Worm (Caenorhabditis elegans) whole organism, L4 larva: ENCODE data around the gene F55C12.6.
A peak's percentile ranks its signal among the peaks of the same experiment; 100 is the strongest.

Experiments
- F26F4.8 ChIP-seq: fragments of 200-800 bp; sonication (Bioruptor generic); conservative IDR thresholded peaks from 2 replicates; pipeline ENCODE4 v1.3.6; 2022; ENCODE audit warnings: missing genetic modification characterization, missing compliant biosample characterization
- ceh-20 ChIP-seq: fragments of 200-800 bp; sonication (Bioruptor generic); IDR thresholded peaks from 2 replicates; pipeline ENCODE4 v1.3.6; 2022; ENCODE audit warnings: missing genetic modification reagents, missing genetic modification characterization, missing compliant biosample characterization
- ces-1 ChIP-seq: fragments of 150-350 bp; sonication (generic microtip); optimal IDR thresholded peaks from 4 replicates; lab custom pipeline; 2014; ENCODE audit warnings: missing biosample characterization, missing genetic modification reagents, missing genetic modification characterization
- ctbp-1 ChIP-seq: fragments of 200-800 bp; sonication (Bioruptor generic); IDR thresholded peaks from 2 replicates; pipeline ENCODE4 v1.3.6; 2022; ENCODE audit warnings: missing genetic modification reagents, missing genetic modification characterization, missing compliant biosample characterization
- daf-12 ChIP-seq: fragments of 150-350 bp; optimal IDR thresholded peaks from 2 replicates; lab custom pipeline; 2014; ENCODE audit warnings: missing biosample characterization, missing genetic modification reagents, missing genetic modification characterization
- mep-1 ChIP-seq: fragments of 150-350 bp; sonication (generic microtip); optimal IDR thresholded peaks from 3 replicates; lab custom pipeline; 2014; ENCODE audit warnings: missing biosample characterization, missing genetic modification characterization
- nhr-237 ChIP-seq: sonication (generic microtip); optimal IDR thresholded peaks from 2 replicates; lab custom pipeline; 2017; ENCODE audit warnings: missing biosample characterization, missing genetic modification characterization
- nhr-28 ChIP-seq: fragments of 150-350 bp; optimal IDR thresholded peaks from 2 replicates; lab custom pipeline; 2014; ENCODE audit warnings: missing biosample characterization, missing genetic modification characterization
- pha-4 ChIP-seq, 2 experiments: fragments of 150-350 bp in 1 of 2; fragments of 200-800 bp in 1 of 2; sonication (Bioruptor generic) in 1 of 2; IDR thresholded peaks in 1 of 2; optimal IDR thresholded peaks in 1 of 2; 2 replicates each; pipeline versions ENCODE4 v1.3.6 to Lab custom; 2014 to 2022; ENCODE audit warnings: missing genetic modification characterization in 2 of 2, missing genetic modification reagents in 2 of 2, missing biosample characterization in 1 of 2, missing compliant biosample characterization in 1 of 2
- skn-1 ChIP-seq: fragments of 150-350 bp; optimal IDR thresholded peaks from 2 replicates; lab custom pipeline; 2014; ENCODE audit warnings: missing biosample characterization, missing genetic modification characterization
- unc-39 ChIP-seq: sonication (generic microtip); optimal IDR thresholded peaks from 2 replicates; lab custom pipeline; 2017; ENCODE audit warnings: missing biosample characterization, missing genetic modification characterization
- unc-62 ChIP-seq, 3 experiments: fragments of 150-350 bp in 1 of 3; sonication (generic microtip); optimal IDR thresholded peaks in 2 of 3; peaks in 1 of 3; 1 replicate in 1 of 3; 2 replicates in 2 of 3; lab custom pipeline; 2014 to 2017; ENCODE audit warnings: missing biosample characterization in 3 of 3, missing genetic modification characterization in 3 of 3, missing genetic modification reagents in 3 of 3, missing genotype in 1 of 3
- zip-11 ChIP-seq: fragments of 200-800 bp; sonication (Bioruptor generic); IDR thresholded peaks from 2 replicates; pipeline ENCODE4 v1.3.6; 2022; ENCODE audit warnings: missing genetic modification characterization, missing compliant biosample characterization

ce11 chrII:5846181-5846580, 29.8 kb downstream of the F55C12.6 start:
- TF ChIP-seq ctbp-1 (GFP tag; lab: Robert Waterston, UW): no peak
- TF ChIP-seq ces-1: no peak
- TF ChIP-seq unc-39 (tag; lab: Kevin White, UChicago): no peak
- TF ChIP-seq daf-12 (tag; lab: Kevin White, UChicago): no peak
- TF ChIP-seq pha-4 (GFP tag; IDR thresholded peaks at IDR 0.05; lab: Robert Waterston, UW): no peak
- TF ChIP-seq pha-4 (tag; optimal IDR thresholded peaks at IDR 0.05; lab: Kevin White, UChicago): no peak
- no peak for TF ChIP-seq unc-62 (GFP tag; optimal IDR thresholded peaks at IDR 0.05 in 1 of 2; lab: Kevin White, UChicago)
- no peak for TF ChIP-seq unc-62 (tag; optimal IDR thresholded peaks at IDR 0.05; lab: Kevin White, UChicago)
- no peak for TF ChIP-seq zip-11 (GFP tag; lab: Robert Waterston, UW)
- peak; percentile 72 for TF ChIP-seq nhr-28 (tag; lab: Kevin White, UChicago)
- no peak for TF ChIP-seq mep-1 (tag; lab: Kevin White, UChicago)
- TF ChIP-seq ceh-20 (GFP tag; lab: Robert Waterston, UW): no peak
- TF ChIP-seq F26F4.8 (GFP tag; lab: Robert Waterston, UW): no peak
- TF ChIP-seq skn-1 (tag; lab: Kevin White, UChicago): no peak
- no peak for TF ChIP-seq nhr-237 (tag; lab: Kevin White, UChicago)
